Worm (Caenorhabditis elegans) whole organism, midembryonic: ENCODE data around the gene H03A11.2.

Experiments used
- T22C8.4 ChIP-seq: fragments of 200-800 bp; sonication (Bioruptor generic); IDR thresholded peaks from 2 replicates; pipeline ENCODE4 v1.3.6; 2022; ENCODE audit warnings: missing genetic modification characterization, missing compliant biosample characterization
- flt-1 ChIP-seq: fragments of 200-800 bp; sonication (Bioruptor generic); IDR thresholded peaks from 2 replicates; pipeline ENCODE4 v1.3.6; 2022; ENCODE audit warnings: missing genetic modification characterization, missing compliant biosample characterization
- ref-1 ChIP-seq: fragments of 200-800 bp; sonication (Bioruptor generic); conservative IDR thresholded peaks from 2 replicates; pipeline ENCODE4 v1.3.6; 2022; ENCODE audit warnings: missing genetic modification reagents, missing genetic modification characterization, missing compliant biosample characterization

DNA sequence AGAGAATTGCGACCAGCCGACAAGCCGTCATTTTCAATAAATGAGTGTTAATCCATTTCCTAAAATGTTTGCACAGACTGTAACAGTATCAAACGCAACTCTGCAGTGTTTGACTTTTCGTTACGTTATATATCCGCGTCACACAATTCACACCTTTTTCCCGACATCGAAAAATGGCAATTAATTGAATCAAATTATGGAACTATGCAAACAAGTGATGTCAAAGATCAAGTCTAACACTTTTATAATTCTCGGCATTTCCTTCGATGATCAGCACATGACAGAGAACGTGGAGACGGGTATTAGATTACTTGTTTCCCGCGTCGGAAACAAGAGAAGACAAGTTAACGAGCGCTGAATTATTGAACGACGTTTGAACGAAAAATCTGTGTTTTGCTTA is 36.2 kb downstream of the H03A11.2 start, which contains the start of gene phat-6:
- TF ChIP-seq flt-1 (GFP tag; lab: Robert Waterston, UW) (no peak), T22C8.4 (no peak), ref-1 (GFP tag; lab: Robert Waterston, UW) (no peak)
